Fruit fly (Drosophila melanogaster) whole organism, adult: ENCODE measurements around the gene Polr3H.

ENCODE experiments used
- CG11617 ChIP-seq: fragments of 200-800 bp; sonication (Bioruptor generic); optimal IDR thresholded peaks from 2 replicates; lab custom pipeline; 2017; ENCODE audit warnings: mild to moderate bottlenecking, missing biosample characterization, missing genetic modification reagents, missing genetic modification characterization
- CG12768 ChIP-seq: fragments of 200-800 bp; sonication (Bioruptor generic); optimal IDR thresholded peaks from 2 replicates; lab custom pipeline; 2017; ENCODE audit warnings: missing biosample characterization, missing genetic modification characterization, mild to moderate bottlenecking, moderate library complexity, missing genetic modification reagents
- CG14711 ChIP-seq: fragments of 200-800 bp; sonication (Bioruptor generic); optimal IDR thresholded peaks from 2 replicates; lab custom pipeline; 2018; ENCODE audit warnings: missing biosample characterization, mild to moderate bottlenecking, missing genetic modification characterization, moderate library complexity
- CG1620 ChIP-seq: fragments of 200-800 bp; sonication (Bioruptor generic); optimal IDR thresholded peaks from 2 replicates; lab custom pipeline; 2016; ENCODE audit warnings: missing biosample characterization, missing genetic modification characterization
- CG33017 ChIP-seq: fragments of 200-800 bp; sonication (Bioruptor generic); optimal IDR thresholded peaks from 2 replicates; lab custom pipeline; 2018; ENCODE audit warnings: missing biosample characterization, mild to moderate bottlenecking, missing genetic modification characterization, moderate library complexity
- CG5204 ChIP-seq: fragments of 200-800 bp; sonication (Bioruptor generic); optimal IDR thresholded peaks from 2 replicates; lab custom pipeline; 2016; ENCODE audit warnings: missing biosample characterization, missing genetic modification characterization
- CG7045 ChIP-seq: fragments of 200-800 bp; sonication (Bioruptor generic); optimal IDR thresholded peaks from 2 replicates; lab custom pipeline; 2017; ENCODE audit warnings: missing biosample characterization, mild to moderate bottlenecking, missing genetic modification characterization
- CG7101 ChIP-seq: fragments of 200-800 bp; sonication (Bioruptor generic); optimal IDR thresholded peaks from 2 replicates; lab custom pipeline; 2018; ENCODE audit warnings: missing biosample characterization, mild to moderate bottlenecking, missing genetic modification characterization, moderate library complexity
- Clk ChIP-seq: fragments of 200-800 bp; sonication (Bioruptor generic); optimal IDR thresholded peaks from 2 replicates; lab custom pipeline; 2017; ENCODE audit warnings: missing biosample characterization, missing genetic modification characterization
- Crg-1 ChIP-seq: fragments of 200-800 bp; sonication (Bioruptor generic); optimal IDR thresholded peaks from 2 replicates; lab custom pipeline; 2016; ENCODE audit warnings: missing biosample characterization, missing genetic modification characterization
- Hr96 ChIP-seq: fragments of 200-800 bp; sonication (Bioruptor generic); optimal IDR thresholded peaks from 2 replicates; lab custom pipeline; 2016; ENCODE audit warnings: missing biosample characterization, missing genetic modification characterization
- Mnt ChIP-seq: fragments of 200-800 bp; sonication (Bioruptor generic); optimal IDR thresholded peaks from 2 replicates; lab custom pipeline; 2016; ENCODE audit warnings: missing biosample characterization, mild to moderate bottlenecking, missing genetic modification characterization
- bab1 ChIP-seq: fragments of 200-800 bp; sonication (Bioruptor generic); optimal IDR thresholded peaks from 3 replicates; lab custom pipeline; 2019; ENCODE audit warnings: missing biosample characterization, mild to moderate bottlenecking, missing genetic modification characterization, moderate library complexity
- cic ChIP-seq: fragments of 200-800 bp; sonication (Bioruptor generic); optimal IDR thresholded peaks from 2 replicates; lab custom pipeline; 2017; ENCODE audit warnings: missing biosample characterization, mild to moderate bottlenecking, missing genetic modification characterization, moderate library complexity
- cnc ChIP-seq, 2 experiments: fragments of >200 bp; optimal IDR thresholded peaks; 2 replicates each; lab custom pipeline; 2017
- kay ChIP-seq: fragments of 200-800 bp; sonication (Bioruptor generic); peaks from one replicate; lab custom pipeline; 2016; ENCODE audit warnings: missing biosample characterization, missing genetic modification characterization, borderline replicate concordance
- ovo ChIP-seq: fragments of 200-800 bp; sonication (Bioruptor generic); optimal IDR thresholded peaks from 2 replicates; lab custom pipeline; 2016; ENCODE audit warnings: missing biosample characterization, missing genetic modification characterization
- pad ChIP-seq: fragments of 200-800 bp; sonication (Bioruptor generic); optimal IDR thresholded peaks from 3 replicates; lab custom pipeline; 2017; ENCODE audit warnings: missing biosample characterization, missing genetic modification characterization, mild to moderate bottlenecking, moderate library complexity, missing genetic modification reagents
- tj ChIP-seq: fragments of 200-800 bp; sonication (Bioruptor generic); optimal IDR thresholded peaks from 3 replicates; lab custom pipeline; 2017; ENCODE audit warnings: missing biosample characterization, mild to moderate bottlenecking, missing genetic modification characterization, moderate library complexity
- toe ChIP-seq: fragments of 200-800 bp; sonication (Bioruptor generic); optimal IDR thresholded peaks from 2 replicates; lab custom pipeline; 2016; ENCODE audit warnings: missing biosample characterization, missing genetic modification characterization

Gene Polr3H

DNA sequence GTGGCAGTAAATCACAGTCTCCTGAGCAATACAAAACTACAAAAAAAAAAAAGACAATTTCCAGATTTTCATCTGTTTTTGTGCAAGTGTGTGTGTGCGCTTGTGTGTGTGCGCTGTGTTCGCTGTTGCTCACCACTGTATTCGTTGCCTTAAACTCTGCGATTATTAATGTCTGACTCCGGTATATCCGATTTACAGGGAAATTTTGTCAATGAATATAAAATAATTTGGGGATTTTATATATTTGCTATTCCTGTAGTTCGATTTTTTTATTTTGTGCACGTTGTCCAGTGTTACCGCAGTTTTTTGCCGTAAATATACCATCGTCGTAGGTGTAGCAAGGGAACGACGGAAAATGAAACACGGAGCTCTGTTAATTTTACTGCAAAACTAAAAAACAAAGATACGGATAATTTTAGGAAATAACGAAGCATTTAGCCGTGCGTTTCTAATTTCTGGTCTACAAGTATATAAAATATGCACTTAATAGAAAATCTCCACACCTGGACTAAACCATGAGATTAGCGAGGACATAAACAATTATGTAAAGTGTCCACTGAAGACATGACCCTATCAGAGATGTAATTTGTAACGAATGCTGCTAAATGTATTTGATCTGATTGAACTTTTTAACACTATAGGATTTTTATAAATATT lies 39.3 kb upstream of the Polr3H start, which contains the start of gene Duba:
Gene Duba (minus strand): TSS at position 313 of the 657 bp plus-strand sequence.
- TF ChIP-seq toe (GFP tag; lab: Kevin White, UChicago) (no peak), CG5204 (GFP tag; lab: Kevin White, UChicago) (peak; percentile 23), Mnt (GFP tag; lab: Kevin White, UChicago) (peak; percentile 44)

DNA sequence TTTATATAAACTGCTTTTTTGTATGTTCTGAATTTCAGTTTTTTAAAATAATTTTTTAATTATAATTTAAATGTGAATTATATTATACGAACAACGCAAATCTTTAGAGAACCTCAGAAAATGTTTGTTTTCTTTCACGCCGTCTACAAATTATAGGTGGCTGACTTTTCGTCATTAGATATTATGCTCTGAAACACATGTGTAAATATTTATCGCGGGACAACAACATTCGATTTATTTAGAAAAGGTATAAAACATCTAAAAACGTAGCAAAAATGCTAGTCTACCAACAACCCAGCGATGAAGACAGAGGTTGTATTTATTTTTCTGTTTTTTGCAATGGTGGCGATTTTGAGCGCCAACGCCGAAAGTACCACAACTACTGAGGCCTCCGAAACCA lies 38.7 kb upstream of the Polr3H start, which contains the start of gene CG42832:
Gene CG42832 (plus strand): TSS at position 301 of the 400 bp plus-strand sequence.
- TF ChIP-seq Mnt (GFP tag; lab: Kevin White, UChicago) (no peak), CG1620 (GFP tag; lab: Kevin White, UChicago) (no peak), CG11617 (GFP tag; lab: Kevin White, UChicago) (no peak)

DNA sequence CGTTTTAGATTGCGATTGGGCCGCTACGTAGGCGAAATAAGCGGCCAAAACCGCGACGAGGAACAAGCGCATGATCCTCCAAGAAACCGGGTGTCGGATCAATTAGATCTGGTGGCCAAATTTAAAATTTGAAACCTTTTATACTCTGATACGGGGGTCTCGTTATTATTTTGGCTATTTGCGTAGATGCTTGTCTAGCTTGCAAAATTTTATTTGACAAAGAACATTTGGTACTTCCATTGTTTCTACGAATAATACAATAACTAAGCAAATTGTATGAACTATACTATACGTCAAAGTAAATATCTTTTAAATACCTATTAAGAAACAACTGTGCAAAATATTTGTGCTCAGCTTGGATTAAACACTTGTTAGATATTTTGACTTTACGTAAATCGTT lies 28.6 kb upstream of the Polr3H start, which contains the start of gene Muc68Ca:
Gene Muc68Ca (minus strand): TSS at position 101 of the 400 bp plus-strand sequence.
- TF ChIP-seq cic (no peak), cnc (optimal IDR thresholded peaks at IDR 0.05; lab: Kevin White, UChicago) (no peak), ovo (GFP tag; lab: Kevin White, UChicago) (no peak), CG14711 (tag; lab: Kevin White, UChicago) (no peak), tj (GFP tag; lab: Kevin White, UChicago) (no peak)

DNA sequence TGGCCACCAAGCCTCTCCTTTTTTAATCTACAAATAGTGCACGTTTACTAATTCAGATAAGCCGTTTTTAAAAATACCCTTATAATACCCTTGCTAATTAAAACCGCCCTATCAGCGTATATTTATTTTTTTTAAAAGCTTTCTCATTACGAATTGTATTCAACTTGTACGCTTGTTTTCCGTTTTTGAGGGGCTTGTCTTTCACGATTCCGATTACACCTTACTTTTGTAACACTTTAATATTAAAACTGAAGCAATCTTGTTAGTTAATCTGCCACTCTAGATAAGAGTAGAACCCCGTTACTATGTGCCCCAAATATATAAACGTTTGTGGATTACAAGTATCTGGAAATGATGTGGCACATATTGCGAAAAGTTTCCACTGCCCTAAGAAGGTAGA lies 25.8 kb upstream of the Polr3H start:
- TF ChIP-seq kay (GFP tag; lab: Kevin White, UChicago) (peak; percentile 84), ovo (GFP tag; lab: Kevin White, UChicago) (no peak), tj (GFP tag; lab: Kevin White, UChicago) (peak; percentile 65)

DNA sequence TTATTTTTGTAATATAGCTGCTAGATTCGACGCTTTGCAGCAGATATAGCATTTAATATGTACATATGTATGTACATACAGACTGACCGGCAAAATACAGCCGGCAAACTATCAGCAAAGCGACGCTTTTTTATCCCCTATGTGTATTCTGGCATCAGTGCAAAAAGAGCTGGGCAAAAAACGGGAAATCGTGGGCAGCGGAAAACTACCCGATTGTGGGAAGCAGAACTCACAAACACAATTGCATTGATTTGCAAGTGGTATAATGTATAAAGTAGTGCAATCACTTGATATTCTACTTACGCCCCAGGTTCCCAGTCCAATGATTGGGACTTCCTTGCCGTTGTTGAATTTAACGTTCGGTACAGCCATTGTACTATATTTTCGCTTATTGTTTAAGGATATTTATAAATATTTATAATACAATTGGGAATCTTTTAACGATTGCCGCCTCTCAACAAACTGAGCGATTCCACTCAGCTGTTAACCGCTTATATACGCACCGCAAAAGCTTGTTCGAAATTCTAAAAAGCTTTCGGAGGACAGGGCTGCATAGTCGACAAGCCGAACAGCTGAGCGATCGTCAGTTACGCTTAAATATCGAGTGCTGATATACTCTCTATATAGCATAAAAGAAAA lies 25.2 kb upstream of the Polr3H start:
- TF ChIP-seq CG7101 (tag; lab: Kevin White, UChicago): peak; percentile 57
- peak; percentile 64 for TF ChIP-seq CG11617 (GFP tag; lab: Kevin White, UChicago)
- TF ChIP-seq Clk: no peak
- TF ChIP-seq CG1620 (GFP tag; lab: Kevin White, UChicago): no peak
- no peak for TF ChIP-seq CG5204 (GFP tag; lab: Kevin White, UChicago)
- no peak for TF ChIP-seq CG7045
- TF ChIP-seq cnc (optimal IDR thresholded peaks at IDR 0.05; lab: Kevin White, UChicago): no peak
- peak; percentile 10 for TF ChIP-seq toe (GFP tag; lab: Kevin White, UChicago)
- peak; percentile 47 for TF ChIP-seq Mnt (GFP tag; lab: Kevin White, UChicago)
- peak; percentile 59 for TF ChIP-seq CG33017 (tag; lab: Kevin White, UChicago)
- TF ChIP-seq kay (GFP tag; lab: Kevin White, UChicago): peak; percentile 96
- TF ChIP-seq tj (GFP tag; lab: Kevin White, UChicago): peak; percentile 39
- TF ChIP-seq CG12768: peak; percentile 30
- peak; percentile 27 for TF ChIP-seq pad (GFP tag; lab: Kevin White, UChicago)
- TF ChIP-seq CG14711 (tag; lab: Kevin White, UChicago): peak; percentile 26
- peak; percentile 75 for TF ChIP-seq bab1 (GFP tag; lab: Kevin White, UChicago)
- TF ChIP-seq cic: peak; percentile 73
- no peak for TF ChIP-seq Hr96

DNA sequence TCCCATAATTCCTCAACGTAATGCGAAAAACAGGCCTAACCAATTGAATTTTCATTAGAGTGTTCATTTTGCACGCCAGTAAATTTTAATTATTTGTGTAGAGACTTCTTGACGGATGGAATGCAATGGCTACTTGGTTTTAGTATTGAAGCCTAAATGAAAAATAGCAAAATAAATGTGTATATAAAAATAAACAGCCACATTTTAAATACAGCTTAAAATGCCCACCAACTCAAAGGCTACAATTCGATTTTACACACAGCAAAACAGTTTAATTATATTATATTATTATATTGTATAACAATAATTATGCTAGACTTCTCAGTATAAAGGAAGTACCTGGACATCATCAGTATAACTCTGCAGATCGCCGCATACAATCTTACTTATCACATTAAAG lies 24.3 kb upstream of the Polr3H start, which contains the start of gene Akr1B:
Gene Akr1B (minus strand): TSS at position 101 of the 400 bp plus-strand sequence.
- TF ChIP-seq pad (GFP tag; lab: Kevin White, UChicago) (no peak), toe (GFP tag; lab: Kevin White, UChicago) (no peak), CG33017 (tag; lab: Kevin White, UChicago) (no peak), bab1 (GFP tag; lab: Kevin White, UChicago) (no peak), CG11617 (GFP tag; lab: Kevin White, UChicago) (no peak), Clk (no peak), CG7045 (no peak), tj (GFP tag; lab: Kevin White, UChicago) (no peak), CG1620 (GFP tag; lab: Kevin White, UChicago) (no peak), cnc (optimal IDR thresholded peaks at IDR 0.05; lab: Kevin White, UChicago) (no peak), Mnt (GFP tag; lab: Kevin White, UChicago) (no peak), Crg-1 (GFP tag; lab: Kevin White, UChicago) (no peak), CG5204 (GFP tag; lab: Kevin White, UChicago) (no peak), CG7101 (tag; lab: Kevin White, UChicago) (no peak), CG12768 (no peak)

DNA sequence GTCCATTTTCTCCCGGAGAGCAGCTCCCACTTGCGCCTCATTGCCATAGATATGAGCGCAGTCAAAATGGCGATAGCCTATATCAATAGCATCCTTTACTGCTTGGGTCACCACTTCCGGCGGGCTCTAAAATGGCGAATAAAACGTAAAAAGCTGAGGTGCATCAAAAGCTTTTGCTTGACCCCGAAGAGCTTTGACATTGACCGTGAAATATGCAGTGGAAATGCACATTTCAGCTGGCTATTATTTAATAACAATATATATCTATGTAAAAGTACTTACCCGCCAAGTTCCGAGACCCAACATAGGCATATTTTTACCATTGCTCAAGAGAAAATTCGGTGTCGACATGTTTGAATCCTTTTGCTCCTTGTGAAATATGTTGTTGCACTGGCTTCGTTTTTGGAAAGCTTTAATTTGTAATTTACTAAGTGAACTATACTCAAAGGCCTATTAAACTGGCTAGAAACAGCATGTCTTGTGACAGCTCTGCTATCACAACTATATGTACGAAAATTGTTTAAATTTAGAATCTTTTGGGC lies 22.9 kb upstream of the Polr3H start, which contains the start of gene CG6083:
Gene CG6083 (minus strand): TSS at position 492 of the 542 bp plus-strand sequence.
- no peak for TF ChIP-seq CG12768
- peak; percentile 67 for TF ChIP-seq kay (GFP tag; lab: Kevin White, UChicago)
